Fruit fly (Drosophila melanogaster): ENCODE measurements around the gene RpL30.

The RpL30 gene

DNA sequence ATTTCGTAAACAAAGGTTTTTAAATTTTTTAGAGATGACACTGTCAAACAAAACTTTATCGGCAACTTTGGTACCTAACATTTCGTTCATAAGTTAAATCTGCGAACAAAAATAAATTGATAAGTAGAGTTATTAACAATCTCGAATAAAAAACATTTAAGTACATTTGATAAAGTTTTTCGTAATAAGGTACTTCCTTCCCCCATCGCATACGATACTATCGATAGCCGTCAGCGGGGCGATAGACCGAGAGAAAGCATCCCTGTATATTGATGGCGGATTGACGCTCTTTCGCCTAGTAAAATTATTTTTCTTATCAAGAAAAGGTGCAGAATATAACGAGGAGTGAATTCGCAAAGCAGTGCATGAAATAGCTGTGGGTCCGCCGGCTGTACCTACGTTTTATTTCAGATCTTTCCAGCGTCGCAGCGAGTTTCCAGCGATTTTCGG lies 36.0 kb upstream of the RpL30 start, which contains the start of the genes Ttc19 and Acn (continued):
- peak; percentile 84 for TF ChIP-seq repo (GFP tag; optimal IDR thresholded peaks at IDR 0.05)
- peak; percentile 87 for TF ChIP-seq CG17829 (tag; optimal IDR thresholded peaks at IDR 0.05)
- no peak for TF ChIP-seq CG8478 (optimal IDR thresholded peaks at IDR 0.05)
- TF ChIP-seq pho (GFP tag; optimal IDR thresholded peaks at IDR 0.05): peak; percentile 91
- TF ChIP-seq Oaz (GFP tag; IDR thresholded peaks at IDR 0.05): peak; percentile 72
- TF ChIP-seq bbx (GFP tag; IDR thresholded peaks at IDR 0.05; ENCODE audit: partially characterized antibody): peak; percentile 96
- peak; percentile 71 for TF ChIP-seq CG4404 (GFP tag; IDR thresholded peaks at IDR 0.05)
- TF ChIP-seq CG4328 (GFP tag; optimal IDR thresholded peaks at IDR 0.05): peak; percentile 75
- peak; percentile 90 for TF ChIP-seq bab2 (GFP tag; optimal IDR thresholded peaks at IDR 0.05)
- TF ChIP-seq crol (GFP tag; IDR thresholded peaks at IDR 0.05): peak; percentile 45
- peak; percentile 66 for TF ChIP-seq Oli (tag; optimal IDR thresholded peaks at IDR 0.05)
- peak; percentile 68 for TF ChIP-seq NK7.1 (GFP tag; optimal IDR thresholded peaks at IDR 0.05)
- TF ChIP-seq CG11723 (GFP tag; optimal IDR thresholded peaks at IDR 0.05): peak; percentile 43
- peak; percentile 65 for TF ChIP-seq CG11085 (GFP tag; IDR thresholded peaks at IDR 0.05)
- TF ChIP-seq trh (GFP tag; optimal IDR thresholded peaks at IDR 0.05): peak; percentile 56
- peak; percentile 71 for TF ChIP-seq Blimp-1 (GFP tag; optimal IDR thresholded peaks at IDR 0.05)
- peak; percentile 96 for TF ChIP-seq vnd (GFP tag; IDR thresholded peaks at IDR 0.05; ENCODE audit: partially characterized antibody)
- peak; percentile 87 for TF ChIP-seq CG13424 (tag; optimal IDR thresholded peaks at IDR 0.05)
- no peak for TF ChIP-seq CG5180 (GFP tag; optimal IDR thresholded peaks at IDR 0.05)
- TF ChIP-seq CG43689 (GFP tag; IDR thresholded peaks at IDR 0.05): 0 out of 2 replicates have a peak, but pooled peaks have one; percentile 9
- TF ChIP-seq Abd-B (GFP tag; optimal IDR thresholded peaks at IDR 0.05): peak; percentile 82
- peak; percentile 53 for TF ChIP-seq Dp (GFP tag; optimal IDR thresholded peaks at IDR 0.05)
- TF ChIP-seq CG30403 (GFP tag; optimal IDR thresholded peaks at IDR 0.05): peak; percentile 92
- TF ChIP-seq onecut (GFP tag; IDR thresholded peaks at IDR 0.05): peak; percentile 72
- peak; percentile 88 for TF ChIP-seq Antp (GFP tag; optimal IDR thresholded peaks at IDR 0.05)
- peak; percentile 98 for TF ChIP-seq CG8281 (tag; optimal IDR thresholded peaks at IDR 0.05)
- TF ChIP-seq phol (tag; optimal IDR thresholded peaks at IDR 0.05): peak; percentile 96
- peak; percentile 87 for TF ChIP-seq nerfin-2 (GFP tag; IDR thresholded peaks at IDR 0.05; ENCODE audit: partially characterized antibody)
- TF ChIP-seq Scr (GFP tag; IDR thresholded peaks at IDR 0.05; ENCODE audit: partially characterized antibody): peak; percentile 98
- TF ChIP-seq CG12299 (tag; optimal IDR thresholded peaks at IDR 0.05): peak; percentile 51
- peak; percentile 90 for TF ChIP-seq zfh1 (GFP tag; IDR thresholded peaks at IDR 0.05)
- peak; percentile 84 for TF ChIP-seq sisA (GFP tag; IDR thresholded peaks at IDR 0.05)
- TF ChIP-seq CG1792 (GFP tag; optimal IDR thresholded peaks at IDR 0.05): peak; percentile 87
- no peak for TF ChIP-seq eve (GFP tag; optimal IDR thresholded peaks at IDR 0.05)
- TF ChIP-seq Vsx1 (GFP tag; optimal IDR thresholded peaks at IDR 0.05): no peak
- TF ChIP-seq ATbp (GFP tag; optimal IDR thresholded peaks at IDR 0.05): no peak
- peak; percentile 59 for TF ChIP-seq CG3838 (GFP tag; optimal IDR thresholded peaks at IDR 0.05)
- TF ChIP-seq MESR4 (GFP tag; optimal IDR thresholded peaks at IDR 0.05): peak; percentile 80
- TF ChIP-seq Dip3 (GFP tag; optimal IDR thresholded peaks at IDR 0.05): peak; percentile 87
- TF ChIP-seq Lim3 (GFP tag; IDR thresholded peaks at IDR 0.05): peak; percentile 46; the same call in 1 of the 2 replicates
- TF ChIP-seq vfl (GFP tag; optimal IDR thresholded peaks at IDR 0.05): peak; percentile 92
- TF ChIP-seq CG13123 (GFP tag; optimal IDR thresholded peaks at IDR 0.05): peak; percentile 65
- TF ChIP-seq MBD-R2 (GFP tag; IDR thresholded peaks at IDR 0.05): peak; percentile 95
- TF ChIP-seq CG4617 (GFP tag; optimal IDR thresholded peaks at IDR 0.05; ENCODE audit: borderline replicate concordance): peak; percentile 77
- peak; percentile 82 for TF ChIP-seq ssp (GFP tag; IDR thresholded peaks at IDR 0.05)
- TF ChIP-seq CG18011 (GFP tag; optimal IDR thresholded peaks at IDR 0.05): peak; percentile 63
- TF ChIP-seq NFAT (GFP tag; IDR thresholded peaks at IDR 0.05): peak; percentile 76
- peak; percentile 76 for TF ChIP-seq da (GFP tag; optimal IDR thresholded peaks at IDR 0.05)
- TF ChIP-seq pros (GFP tag; optimal IDR thresholded peaks at IDR 0.05): no peak
- no peak for TF ChIP-seq zf30C (GFP tag; optimal IDR thresholded peaks at IDR 0.05)
- TF ChIP-seq run (tag; optimal IDR thresholded peaks at IDR 0.05): no peak

Data from whole organism, embryonic.